Worm (Caenorhabditis elegans) whole organism, L1 larva: ENCODE measurements around the gene dhrs-4.

Experiments
- alr-1 ChIP-seq: fragments of 200-800 bp; sonication (Bioruptor generic); optimal IDR thresholded peaks from 2 replicates; lab custom pipeline; 2018; ENCODE audit warnings: borderline replicate concordance, mild to moderate bottlenecking, missing genetic modification characterization, missing compliant biosample characterization
- ama-1 ChIP-seq: fragments of 150-350 bp; optimal IDR thresholded peaks from 2 replicates; lab custom pipeline; 2014
- elt-3 ChIP-seq, 6 experiments: fragments of 150-350 bp in 1 of 6; sonication (generic microtip); optimal IDR thresholded peaks; 2 replicates each; lab custom pipeline; 2017 to 2018; ENCODE audit warnings: missing biosample characterization in 6 of 6, missing genetic modification characterization in 6 of 6, inconsistent platforms in 1 of 6
- nhr-71 ChIP-seq: sonication (generic microtip); optimal IDR thresholded peaks from 2 replicates; lab custom pipeline; 2016; ENCODE audit warnings: mild to moderate bottlenecking, missing genetic modification characterization, moderate library complexity, missing compliant biosample characterization
- snpc-4 ChIP-seq: fragments of 150-350 bp; optimal IDR thresholded peaks from 2 replicates; lab custom pipeline; 2014; ENCODE audit warnings: missing biosample characterization, missing genetic modification characterization
- sptf-1 ChIP-seq: fragments of 150-350 bp; optimal IDR thresholded peaks from 2 replicates; lab custom pipeline; 2014; ENCODE audit warnings: missing biosample characterization, missing genetic modification characterization
- unc-130 ChIP-seq: fragments of 150-350 bp; optimal IDR thresholded peaks from 2 replicates; lab custom pipeline; 2017; ENCODE audit warnings: missing biosample characterization, missing genetic modification characterization, inconsistent platforms
- unc-62 ChIP-seq: fragments of 150-350 bp; optimal IDR thresholded peaks from 2 replicates; lab custom pipeline; 2014; ENCODE audit warnings: missing biosample characterization, missing genetic modification reagents, missing genetic modification characterization

DNA sequence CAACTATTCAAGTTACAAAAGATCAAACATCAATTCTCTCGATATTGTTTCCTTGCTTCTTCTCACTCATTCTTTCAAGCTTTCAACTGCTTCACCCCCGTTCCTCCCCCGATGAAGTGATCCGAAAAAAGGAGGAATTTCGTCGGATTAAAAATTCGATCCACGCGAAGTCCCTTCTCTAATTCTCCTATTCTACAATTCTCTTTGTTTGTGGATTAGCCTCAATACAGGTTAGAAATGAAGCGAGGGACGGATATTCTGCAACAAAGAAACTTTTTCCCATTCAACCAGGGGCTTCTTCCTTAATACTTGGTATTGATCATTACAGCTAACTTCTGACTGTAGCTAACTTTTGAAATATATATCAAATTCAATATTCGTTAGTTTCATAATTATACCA lies 22.4 kb downstream of the dhrs-4 start, which contains the start of gene grl-2:
- TF ChIP-seq sptf-1 (tag; lab: Kevin White, UChicago) (no peak), snpc-4 (tag; lab: Kevin White, UChicago) (no peak), unc-130 (no peak), elt-3 (tag; optimal IDR thresholded peaks at IDR 0.05; lab: Kevin White, UChicago) (no peak), unc-62 (GFP tag; lab: Kevin White, UChicago) (no peak), alr-1 (tag; lab: Kevin White, UChicago) (no peak), nhr-71 (tag; lab: Kevin White, UChicago) (no peak), ama-1 (lab: Kevin White, UChicago) (no peak)
